Worm (Caenorhabditis elegans): ENCODE data around the gene hpo-31.

ce11 chrV:13803902-13804301 lies 18.9 kb upstream of the hpo-31 start, which contains the start of gene swan-2:
- TF ChIP-seq lin-39 (tag; optimal IDR thresholded peaks at IDR 0.05) (no peak), egl-5 (tag; optimal IDR thresholded peaks at IDR 0.05) (no peak), unc-62 (GFP tag; optimal IDR thresholded peaks at IDR 0.05) (no peak)
